Worm (Caenorhabditis elegans) whole organism, dauer: ENCODE measurements around the gene hpo-30.

Experiments used
- unc-62 ChIP-seq: sonication (generic microtip); optimal IDR thresholded peaks from 2 replicates; lab custom pipeline; 2017; ENCODE audit warnings: missing biosample characterization, missing genetic modification reagents, missing genetic modification characterization

hpo-30 gene

DNA sequence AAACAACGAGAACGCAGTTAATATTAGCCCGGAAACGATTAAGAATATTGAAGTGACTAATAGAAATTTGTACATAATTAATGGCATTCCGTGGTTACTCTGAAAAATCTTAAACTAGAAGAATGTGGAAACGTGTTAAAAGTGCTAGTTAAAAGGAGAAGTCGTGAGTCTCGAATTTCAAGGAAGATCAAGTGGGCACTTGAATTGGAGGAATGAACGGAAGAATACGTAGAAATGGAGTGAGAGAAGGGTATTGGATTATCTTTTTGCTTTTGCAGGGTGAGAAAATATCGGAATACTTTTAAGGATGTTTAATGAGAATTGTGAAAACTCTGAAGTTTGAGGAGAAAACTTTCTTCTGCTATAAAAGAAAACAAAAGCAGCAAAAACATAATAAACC, at the start of gene hpo-30:
Gene hpo-30, minus strand, starts transcription at position 101 of the 400 bp plus-strand sequence.
- no peak for TF ChIP-seq unc-62 (GFP tag; lab: Kevin White, UChicago)

DNA sequence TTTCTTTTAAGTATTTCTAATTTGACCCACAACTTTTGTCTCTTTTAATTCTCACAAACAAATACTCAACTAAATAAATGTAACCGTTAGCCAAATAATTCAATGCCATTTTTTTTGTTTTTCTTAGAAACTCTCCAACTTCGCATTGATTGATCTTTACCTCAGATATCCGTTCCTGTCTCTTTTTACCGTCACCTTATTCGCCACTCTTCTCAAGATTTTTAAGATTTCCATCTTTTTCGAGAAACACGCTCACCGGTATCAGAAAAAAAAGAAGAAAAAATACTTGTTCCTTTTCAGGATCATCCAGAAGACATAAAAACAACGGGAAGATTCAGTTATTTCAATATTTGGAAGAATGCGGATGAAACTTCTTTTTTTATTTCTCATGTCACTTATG, 48.2 kb upstream of the hpo-30 start, which contains the start of gene F23H12.5:
Gene F23H12.5, plus strand, starts transcription at position 301 of the 400 bp plus-strand sequence.
- TF ChIP-seq unc-62 (GFP tag; lab: Kevin White, UChicago), result no peak

ce11 chrV:12357632-12358031, 47.5 kb upstream of the hpo-30 start:
- no peak for TF ChIP-seq unc-62 (GFP tag; lab: Kevin White, UChicago)

ce11 chrV:12354193-12354830, 44.2 kb upstream of the hpo-30 start:
- TF ChIP-seq unc-62 (GFP tag; lab: Kevin White, UChicago), result no peak

ce11 chrV:12353505-12353904, 43.3 kb upstream of the hpo-30 start:
- TF ChIP-seq unc-62 (GFP tag; lab: Kevin White, UChicago), result no peak

- TF ChIP-seq unc-62 (GFP tag; lab: Kevin White, UChicago), result no peak
Measured at ce11 chrV:12352881-12353280, 42.7 kb upstream of the hpo-30 start.

DNA sequence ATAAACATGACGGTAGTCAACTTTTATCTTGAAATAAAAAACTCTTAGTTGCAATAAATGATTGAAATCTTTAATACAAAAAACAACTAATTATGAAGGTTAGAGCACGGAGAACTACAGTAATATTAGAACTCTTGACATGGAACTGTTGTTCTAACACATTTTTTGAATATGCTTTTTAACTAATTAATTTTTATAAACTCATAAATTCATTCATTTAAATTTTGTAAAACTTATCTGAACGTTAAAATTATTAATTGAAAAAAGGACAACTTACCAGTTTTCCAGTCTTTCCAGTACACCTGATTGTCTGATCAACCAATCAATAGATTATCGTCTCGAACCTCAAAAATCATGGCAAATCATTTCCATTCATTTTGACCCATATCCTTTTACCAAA, 42.3 kb upstream of the hpo-30 start, which contains the start of gene sqt-3:
Gene sqt-3, plus strand, starts transcription at position 301 of the 400 bp plus-strand sequence.
- no peak for TF ChIP-seq unc-62 (GFP tag; lab: Kevin White, UChicago)

ce11 chrV:12351842-12352241, 41.7 kb upstream of the hpo-30 start:
- no peak for TF ChIP-seq unc-62 (GFP tag; lab: Kevin White, UChicago)

ce11 chrV:12349365-12349764, 39.2 kb upstream of the hpo-30 start:
- TF ChIP-seq unc-62 (GFP tag; lab: Kevin White, UChicago), result no peak

DNA sequence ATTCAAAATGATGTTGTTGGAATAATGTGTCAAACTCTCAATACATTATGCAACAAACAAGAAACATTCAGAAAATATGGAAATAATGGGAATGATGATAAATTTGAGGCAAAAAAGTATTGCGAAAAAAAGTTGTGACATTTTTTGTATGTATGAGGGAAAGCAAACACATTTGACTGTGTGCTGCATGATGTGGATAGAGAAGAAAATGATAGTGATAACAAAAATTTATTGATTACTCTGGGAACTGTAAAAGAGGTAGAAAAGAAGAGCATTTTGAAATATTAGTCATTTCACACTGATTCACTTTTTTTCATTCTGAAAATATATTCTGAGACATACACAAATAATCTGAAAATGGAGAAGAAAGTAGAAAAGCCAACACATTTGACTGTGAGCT, 37.7 kb upstream of the hpo-30 start:
- no peak for TF ChIP-seq unc-62 (GFP tag; lab: Kevin White, UChicago)

DNA sequence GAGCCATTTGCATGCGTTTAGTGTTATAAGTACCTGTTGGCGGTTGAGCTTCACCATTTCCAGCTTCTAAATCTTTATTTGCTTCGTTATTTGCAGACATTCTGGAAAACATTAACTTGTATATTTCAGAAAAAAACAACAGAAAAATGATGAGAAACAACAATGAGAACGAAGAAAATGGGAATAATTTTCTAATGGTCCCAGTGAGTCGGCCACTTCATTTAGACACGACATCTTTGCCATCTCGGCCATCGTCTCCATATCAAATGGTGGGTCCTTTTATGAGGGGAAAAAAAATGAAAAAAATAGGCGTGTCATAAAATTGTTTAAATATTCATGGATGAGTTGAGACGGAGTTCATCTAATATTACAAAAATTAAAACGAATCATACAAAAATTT, 35.7 kb upstream of the hpo-30 start, which contains the start of gene snb-2:
Gene snb-2, minus strand, starts transcription at position 101 of the 400 bp plus-strand sequence.
- no peak for TF ChIP-seq unc-62 (GFP tag; lab: Kevin White, UChicago)

DNA sequence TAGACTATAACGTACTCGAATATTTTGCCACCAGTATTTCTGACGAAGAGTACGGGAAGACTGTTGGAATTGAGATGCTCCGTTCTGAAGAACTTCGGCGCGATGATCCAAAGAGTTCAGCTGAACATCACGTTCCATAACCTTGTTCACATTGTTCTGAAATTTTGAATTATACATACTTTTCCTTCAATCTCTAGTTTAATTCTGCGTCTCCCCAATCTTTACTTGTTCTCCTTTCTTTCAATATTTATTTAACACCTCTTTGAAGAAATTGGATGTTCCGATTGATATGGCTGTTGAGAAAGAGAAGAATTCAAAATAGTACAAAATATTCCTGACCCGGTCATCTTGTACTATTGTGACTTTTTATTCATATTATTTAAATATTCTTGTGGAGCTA, 34.7 kb upstream of the hpo-30 start, which contains the start of gene F23H12.3:
Gene F23H12.3, plus strand, starts transcription at position 301 of the 400 bp plus-strand sequence.
- TF ChIP-seq unc-62 (GFP tag; lab: Kevin White, UChicago), result no peak

- TF ChIP-seq unc-62 (GFP tag; lab: Kevin White, UChicago), result no peak
Measured at ce11 chrV:12343419-12343969, 33.3 kb upstream of the hpo-30 start, which contains the start of gene tomm-20. tomm-20 (minus strand) TSS chrV:12343469.

DNA sequence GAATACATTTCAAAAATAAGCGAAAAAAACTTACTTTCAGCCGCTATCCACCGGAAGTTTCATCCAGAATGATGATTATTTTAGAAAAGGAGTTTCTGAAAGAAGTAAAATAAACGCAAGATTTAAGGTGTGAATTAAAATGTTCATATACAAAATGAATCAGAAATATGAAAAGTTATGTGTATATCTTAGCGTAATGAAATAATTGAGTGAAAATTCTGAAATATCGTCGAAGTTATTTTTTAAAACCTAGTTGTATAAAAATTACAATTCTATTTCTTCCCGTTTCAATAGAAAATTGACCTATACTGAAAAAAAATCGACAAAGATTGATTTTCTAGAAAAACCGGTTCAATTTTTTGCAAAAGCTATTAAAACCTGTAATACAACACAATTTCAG, 27.7 kb upstream of the hpo-30 start, which contains the start of gene twk-13:
Gene twk-13, minus strand, starts transcription at position 101 of the 400 bp plus-strand sequence.
- no peak for TF ChIP-seq unc-62 (GFP tag; lab: Kevin White, UChicago)

ce11 chrV:12334387-12334786, 24.2 kb upstream of the hpo-30 start:
- TF ChIP-seq unc-62 (GFP tag; lab: Kevin White, UChicago), result no peak

ce11 chrV:12331820-12332219, 21.7 kb upstream of the hpo-30 start:
- no peak for TF ChIP-seq unc-62 (GFP tag; lab: Kevin White, UChicago)

ce11 chrV:12329173-12329572, 19.0 kb upstream of the hpo-30 start:
- no peak for TF ChIP-seq unc-62 (GFP tag; lab: Kevin White, UChicago)
